Worm (Caenorhabditis elegans): ENCODE measurements around the gene R04B5.6.

Gene R04B5.6

DNA sequence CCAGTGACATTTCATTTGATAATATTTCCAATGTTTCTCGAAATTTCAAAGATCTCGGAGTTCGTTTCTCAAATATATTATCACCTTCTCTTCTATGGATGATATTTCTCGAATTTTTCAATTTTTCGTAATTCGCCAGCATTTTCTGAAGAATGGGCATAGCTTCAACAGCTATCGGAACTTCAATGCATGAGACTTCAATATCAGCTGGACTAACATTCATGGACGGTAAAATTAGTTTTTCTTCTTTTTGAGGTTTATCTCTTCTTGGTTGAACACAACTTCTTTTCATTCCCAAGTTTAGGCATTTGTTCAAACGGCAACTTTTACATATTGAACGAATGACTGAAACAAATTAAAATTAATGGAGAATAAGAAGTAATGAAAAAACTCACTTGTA, 4.1 kb upstream of the R04B5.6 start:
- TF ChIP-seq F52B5.7 (tag; optimal IDR thresholded peaks at IDR 0.05) (no peak), lin-35 (GFP tag; optimal IDR thresholded peaks at IDR 0.05) (no peak), akir-1 (GFP tag; optimal IDR thresholded peaks at IDR 0.05) (no peak)

- no peak for TF ChIP-seq hlh-26 (GFP tag; conservative IDR thresholded peaks at IDR 0.05)
- TF ChIP-seq hrde-1 (tag; optimal IDR thresholded peaks at IDR 0.05; ENCODE audit: borderline replicate concordance): no peak
- TF ChIP-seq gei-17 (GFP tag; optimal IDR thresholded peaks at IDR 0.05): no peak
- TF ChIP-seq F37B4.10 (GFP tag; IDR thresholded peaks at IDR 0.05): no peak
- no peak for TF ChIP-seq egl-44 (GFP tag; IDR thresholded peaks at IDR 0.05)
- TF ChIP-seq ztf-25 (GFP tag; IDR thresholded peaks at IDR 0.05): no peak
- TF ChIP-seq F55B11.4 (tag; optimal IDR thresholded peaks at IDR 0.05; ENCODE audit: borderline replicate concordance, insufficient read depth): no peak
- no peak for TF ChIP-seq Y79H2A.3 (GFP tag; conservative IDR thresholded peaks at IDR 0.05)
- no peak for TF ChIP-seq B0336.3 (GFP tag; IDR thresholded peaks at IDR 0.05)
- TF ChIP-seq unc-130 (GFP tag; optimal IDR thresholded peaks at IDR 0.05): no peak
- TF ChIP-seq fkh-3 (tag; optimal IDR thresholded peaks at IDR 0.05): no peak
- no peak for TF ChIP-seq bed-1 (GFP tag; IDR thresholded peaks at IDR 0.05)
- no peak for TF ChIP-seq bed-2 (GFP tag; IDR thresholded peaks at IDR 0.05)
These were observed 3.3 kb upstream of the R04B5.6 start, which contains the start of gene nhr-205 for ce11 chrV:10081636-10082035. nhr-205 (minus strand) TSS chrV:10081776.

ce11 chrV:10083999-10084468, 930 bp upstream of the R04B5.6 start, which contains the start of gene nhr-12:
nhr-12 (minus strand) TSS chrV:10084049.
- TF ChIP-seq mxl-1 (tag; optimal IDR thresholded peaks at IDR 0.05) (no peak), ets-4 (GFP tag; optimal IDR thresholded peaks at IDR 0.05) (no peak), nhr-80 (tag; optimal IDR thresholded peaks at IDR 0.05) (no peak), F22D6.2 (tag; optimal IDR thresholded peaks at IDR 0.05) (no peak), ceh-40 (GFP tag; IDR thresholded peaks at IDR 0.05) (no peak), die-1 (tag; optimal IDR thresholded peaks at IDR 0.05) (no peak), attf-5 (GFP tag; optimal IDR thresholded peaks at IDR 0.05) (no peak), hrde-1 (tag; optimal IDR thresholded peaks at IDR 0.05; ENCODE audit: borderline replicate concordance) (no peak), snpc-1.3 (tag; optimal IDR thresholded peaks at IDR 0.05; ENCODE audit: insufficient read depth) (no peak), ztf-26 (tag; optimal IDR thresholded peaks at IDR 0.05) (no peak), egrh-3 (GFP tag; IDR thresholded peaks at IDR 0.05) (no peak), hmg-20 (GFP tag; IDR thresholded peaks at IDR 0.05) (no peak), sea-2 (GFP tag; IDR thresholded peaks at IDR 0.05) (no peak)

- no peak for TF ChIP-seq hmg-20 (GFP tag; IDR thresholded peaks at IDR 0.05)
- no peak for TF ChIP-seq tbx-9 (tag; optimal IDR thresholded peaks at IDR 0.05; ENCODE audit: borderline replicate concordance)
- TF ChIP-seq mcd-1 (GFP tag; IDR thresholded peaks at IDR 0.05): no peak
- no peak for TF ChIP-seq hlh-26 (GFP tag; conservative IDR thresholded peaks at IDR 0.05)
- no peak for TF ChIP-seq ZK185.1 (tag; optimal IDR thresholded peaks at IDR 0.05; ENCODE audit: poor library complexity, severe bottlenecking)
- TF ChIP-seq ceh-91 (GFP tag; IDR thresholded peaks at IDR 0.05): no peak
- TF ChIP-seq snpc-4 (GFP tag; optimal IDR thresholded peaks at IDR 0.05): no peak
- TF ChIP-seq snpc-4 (tag; optimal IDR thresholded peaks at IDR 0.05): no peak
- no peak for TF ChIP-seq fkh-3 (tag; optimal IDR thresholded peaks at IDR 0.05)
These were observed 1.2 kb downstream of the R04B5.6 start for ce11 chrV:10086141-10086540.

Measured in whole organism, young adult.